Worm (Caenorhabditis elegans) whole organism, L2 larva: Measurements from ENCODE around the gene ins-15.

ENCODE experiments used
- alr-1 ChIP-seq: fragments of 150-350 bp; optimal IDR thresholded peaks from 2 replicates; lab custom pipeline; 2014; ENCODE audit warnings: missing biosample characterization, missing genetic modification characterization
- ama-1 ChIP-seq: fragments of 150-350 bp; optimal IDR thresholded peaks from 2 replicates; lab custom pipeline; 2018; ENCODE audit warnings: inconsistent platforms
- lin-39 ChIP-seq: fragments of 150-350 bp; optimal IDR thresholded peaks from 2 replicates; lab custom pipeline; 2014; ENCODE audit warnings: missing biosample characterization, missing genetic modification reagents, missing genetic modification characterization
- mdl-1 ChIP-seq, 2 experiments: fragments of 150-350 bp in 1 of 2; sonication (generic microtip) in 1 of 2; optimal IDR thresholded peaks; 2 replicates each; lab custom pipeline; 2017; ENCODE audit warnings: missing biosample characterization in 2 of 2, missing genetic modification characterization in 2 of 2
- nhr-10 ChIP-seq: sonication (generic microtip); optimal IDR thresholded peaks from 2 replicates; lab custom pipeline; 2017; ENCODE audit warnings: missing biosample characterization, missing genetic modification characterization
- nhr-23 ChIP-seq: fragments of 150-350 bp; optimal IDR thresholded peaks from 2 replicates; lab custom pipeline; 2014; ENCODE audit warnings: missing biosample characterization, missing genetic modification reagents, missing genetic modification characterization
- nhr-25 ChIP-seq: fragments of 150-350 bp; sonication (generic microtip); optimal IDR thresholded peaks from 3 replicates; lab custom pipeline; 2014; ENCODE audit warnings: missing biosample characterization, missing genetic modification characterization
- snpc-4 ChIP-seq: fragments of 150-350 bp; optimal IDR thresholded peaks from 2 replicates; lab custom pipeline; 2014; ENCODE audit warnings: missing biosample characterization, missing genetic modification characterization
- unc-39 ChIP-seq: fragments of 150-350 bp; optimal IDR thresholded peaks from 2 replicates; lab custom pipeline; 2014; ENCODE audit warnings: missing biosample characterization, missing genetic modification characterization

DNA sequence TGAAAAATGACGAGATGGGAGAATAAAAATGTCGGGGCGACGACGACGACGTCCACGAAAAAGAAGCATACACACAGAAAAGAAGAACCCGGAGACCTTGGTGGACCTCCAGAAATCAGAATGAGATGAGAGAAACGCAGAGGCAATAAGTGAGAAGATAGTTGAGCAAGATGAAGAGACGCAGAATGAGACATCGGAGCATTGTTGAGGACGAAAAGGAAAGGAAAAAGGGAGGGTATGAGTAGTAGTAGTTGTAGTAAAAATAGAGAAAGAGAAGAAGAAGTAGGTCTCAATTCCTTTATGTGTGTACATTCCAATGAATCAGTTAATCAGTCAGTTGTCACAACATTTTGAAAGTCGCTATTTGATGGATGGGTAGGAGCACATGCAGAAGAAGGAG lies 15.2 kb downstream of the ins-15 start, which contains the start of gene T14B4.8:
- TF ChIP-seq lin-39 (no peak), nhr-25 (tag; lab: Kevin White, UChicago) (no peak), ama-1 (no peak), alr-1 (tag; lab: Kevin White, UChicago) (no peak), mdl-1 (tag; optimal IDR thresholded peaks at IDR 0.05; lab: Kevin White, UChicago) (no peak), snpc-4 (tag; lab: Kevin White, UChicago) (peak; percentile 4), nhr-23 (tag; lab: Kevin White, UChicago) (no peak), nhr-10 (tag; lab: Kevin White, UChicago) (no peak), unc-39 (no peak)
